Fruit fly (Drosophila melanogaster) whole organism, embryonic: Measurements from ENCODE around the gene bol.
A peak's percentile ranks its signal among the peaks of the same experiment; 100 is the strongest.

Experiments used
- Abd-B ChIP-seq: fragments of 200-800 bp; sonication (Bioruptor generic); optimal IDR thresholded peaks from 2 replicates; lab custom pipeline; 2018; ENCODE audit warnings: missing biosample characterization, mild to moderate bottlenecking, missing genetic modification characterization, moderate library complexity
- CG10274 ChIP-seq: fragments of 200-800 bp; sonication (Bioruptor generic); optimal IDR thresholded peaks from 3 replicates; lab custom pipeline; 2017; ENCODE audit warnings: missing biosample characterization, mild to moderate bottlenecking, missing genetic modification characterization
- CG11456 ChIP-seq: fragments of 200-800 bp; sonication (Bioruptor generic); IDR thresholded peaks from 3 replicates; pipeline ENCODE4 v1.3.6; 2022; ENCODE audit warnings: missing biosample characterization, missing genetic modification characterization
- CG11695 ChIP-seq: fragments of 200-800 bp; sonication (Bioruptor generic); IDR thresholded peaks from 3 replicates; pipeline ENCODE4 v1.3.6; 2022; ENCODE audit warnings: missing biosample characterization, missing genetic modification characterization
- CG1233 ChIP-seq: fragments of 200-800 bp; sonication (Bioruptor generic); optimal IDR thresholded peaks from 4 replicates; lab custom pipeline; 2018; ENCODE audit warnings: missing biosample characterization, mild to moderate bottlenecking, missing genetic modification characterization
- CG13296 ChIP-seq: fragments of 200-800 bp; sonication (Bioruptor generic); optimal IDR thresholded peaks from 3 replicates; lab custom pipeline; 2018; ENCODE audit warnings: missing biosample characterization, mild to moderate bottlenecking, missing genetic modification characterization
- CG14050 ChIP-seq: fragments of 200-800 bp; sonication (Bioruptor generic); IDR thresholded peaks from 3 replicates; pipeline ENCODE4 v1.3.6; 2022; ENCODE audit warnings: missing biosample characterization, missing genetic modification characterization
- CG14710 ChIP-seq: fragments of 200-800 bp; sonication (Bioruptor generic); optimal IDR thresholded peaks from 3 replicates; lab custom pipeline; 2019; ENCODE audit warnings: missing biosample characterization, mild to moderate bottlenecking, missing genetic modification characterization, moderate library complexity
- CG15269 ChIP-seq: fragments of 200-800 bp; sonication (Bioruptor generic); optimal IDR thresholded peaks from 2 replicates; lab custom pipeline; 2018; ENCODE audit warnings: missing biosample characterization, mild to moderate bottlenecking, missing genetic modification characterization, moderate library complexity
- CG16779 ChIP-seq: fragments of 200-800 bp; sonication (Bioruptor generic); IDR thresholded peaks from 2 replicates; pipeline ENCODE4 v1.3.6; 2022; ENCODE audit warnings: missing biosample characterization, missing genetic modification characterization
- CG16815 ChIP-seq: fragments of 200-800 bp; sonication (Bioruptor generic); optimal IDR thresholded peaks from 3 replicates; lab custom pipeline; 2017; ENCODE audit warnings: missing biosample characterization, mild to moderate bottlenecking, missing genetic modification characterization
- CG17802 ChIP-seq: fragments of 200-800 bp; sonication (Bioruptor generic); optimal IDR thresholded peaks from 2 replicates; lab custom pipeline; 2018; ENCODE audit warnings: missing biosample characterization, mild to moderate bottlenecking, missing genetic modification characterization, moderate library complexity
- CG18599 ChIP-seq: fragments of 200-800 bp; sonication (Bioruptor generic); optimal IDR thresholded peaks from 3 replicates; lab custom pipeline; 2017; ENCODE audit warnings: missing biosample characterization, missing genetic modification characterization, mild to moderate bottlenecking, moderate library complexity, missing genetic modification reagents
- CG2199 ChIP-seq: fragments of 200-800 bp; sonication (Bioruptor generic); IDR thresholded peaks from 3 replicates; pipeline ENCODE4 v1.3.6; 2022; ENCODE audit warnings: missing biosample characterization, missing genetic modification characterization
- CG2202 ChIP-seq: fragments of 200-800 bp; sonication (Bioruptor generic); optimal IDR thresholded peaks from 2 replicates; lab custom pipeline; 2018; ENCODE audit warnings: missing biosample characterization, mild to moderate bottlenecking, missing genetic modification characterization
- CG2875 ChIP-seq: fragments of 200-800 bp; sonication (Bioruptor generic); optimal IDR thresholded peaks from 2 replicates; lab custom pipeline; 2017; ENCODE audit warnings: missing biosample characterization, mild to moderate bottlenecking, missing genetic modification characterization, missing genetic modification reagents
- CG6254 ChIP-seq: fragments of 200-800 bp; sonication (Bioruptor generic); optimal IDR thresholded peaks from 3 replicates; lab custom pipeline; 2017; ENCODE audit warnings: mild to moderate bottlenecking, missing biosample characterization, missing genetic modification reagents, missing genetic modification characterization
- CG6765 ChIP-seq: fragments of 200-800 bp; sonication (Bioruptor generic); optimal IDR thresholded peaks from 3 replicates; lab custom pipeline; 2017; ENCODE audit warnings: missing biosample characterization, mild to moderate bottlenecking, missing genetic modification characterization
- CG7271 ChIP-seq: fragments of 200-800 bp; sonication (Bioruptor generic); optimal IDR thresholded peaks from 2 replicates; lab custom pipeline; 2018; ENCODE audit warnings: missing biosample characterization, mild to moderate bottlenecking, missing genetic modification characterization, moderate library complexity
- CG8359 ChIP-seq: fragments of 200-800 bp; sonication (Bioruptor generic); optimal IDR thresholded peaks from 2 replicates; lab custom pipeline; 2017; ENCODE audit warnings: missing biosample characterization, mild to moderate bottlenecking, missing genetic modification characterization, borderline replicate concordance
- CG8924 ChIP-seq: fragments of 200-800 bp; optimal IDR thresholded peaks from 3 replicates; lab custom pipeline; 2019; ENCODE audit warnings: missing biosample characterization, mild to moderate bottlenecking, missing genetic modification characterization, moderate library complexity
- CG9932 ChIP-seq: fragments of 200-800 bp; sonication (Bioruptor generic); IDR thresholded peaks from 2 replicates; pipeline ENCODE4 v1.3.6; 2022; ENCODE audit warnings: missing biosample characterization, missing genetic modification characterization
- Chrac-16 ChIP-seq: fragments of 200-800 bp; sonication (Bioruptor generic); optimal IDR thresholded peaks from 3 replicates; lab custom pipeline; 2016; ENCODE audit warnings: missing biosample characterization, missing genetic modification characterization
- CoRest ChIP-seq: fragments of 200-800 bp; sonication (Bioruptor generic); optimal IDR thresholded peaks from 3 replicates; lab custom pipeline; 2018; ENCODE audit warnings: missing biosample characterization, mild to moderate bottlenecking, missing genetic modification characterization, moderate library complexity
- Dek ChIP-seq: fragments of 200-800 bp; sonication (Bioruptor generic); optimal IDR thresholded peaks from 3 replicates; lab custom pipeline; 2019; ENCODE audit warnings: missing biosample characterization, mild to moderate bottlenecking, missing genetic modification characterization, moderate library complexity
- E2f1 ChIP-seq: fragments of 200-800 bp; sonication (Bioruptor generic); IDR thresholded peaks from 2 replicates; pipeline ENCODE4 v1.3.6; 2022; ENCODE audit warnings: missing biosample characterization, missing genetic modification characterization
- E2f2 ChIP-seq: fragments of 200-800 bp; sonication (Bioruptor generic); IDR thresholded peaks from 2 replicates; pipeline ENCODE4 v1.3.6; 2022; ENCODE audit warnings: missing biosample characterization, missing genetic modification characterization
- Hmr ChIP-seq: fragments of 200-800 bp; sonication (Bioruptor generic); optimal IDR thresholded peaks from 3 replicates; lab custom pipeline; 2017; ENCODE audit warnings: mild to moderate bottlenecking, missing biosample characterization, missing genetic modification reagents, missing genetic modification characterization
- Hr51 ChIP-seq, 2 experiments: fragments of 200-800 bp; sonication (Bioruptor generic); optimal IDR thresholded peaks; 2 replicates in 1 of 2; 3 replicates in 1 of 2; lab custom pipeline; 2016 to 2018; ENCODE audit warnings: missing biosample characterization in 2 of 2, missing genetic modification characterization in 2 of 2, mild to moderate bottlenecking in 1 of 2, moderate library complexity in 1 of 2
- Hr78 ChIP-seq, 2 experiments: fragments of 200-800 bp in 1 of 2; fragments of >200 bp in 1 of 2; sonication (Bioruptor generic) in 1 of 2; optimal IDR thresholded peaks; 2 replicates each; lab custom pipeline; 2017 to 2019; ENCODE audit warnings: missing biosample characterization in 2 of 2, missing genetic modification characterization in 2 of 2, mild to moderate bottlenecking in 1 of 2, moderate library complexity in 1 of 2
- Meics ChIP-seq: fragments of 200-800 bp; sonication (Bioruptor generic); optimal IDR thresholded peaks from 2 replicates; lab custom pipeline; 2017; ENCODE audit warnings: missing biosample characterization, mild to moderate bottlenecking, missing genetic modification characterization
- abd-A ChIP-seq: fragments of 200-800 bp; sonication (Bioruptor generic); optimal IDR thresholded peaks from 3 replicates; lab custom pipeline; 2019; ENCODE audit warnings: missing biosample characterization, mild to moderate bottlenecking, missing genetic modification characterization, moderate library complexity
- aop ChIP-seq: fragments of 200-800 bp; sonication (Bioruptor generic); IDR thresholded peaks from 2 replicates; pipeline ENCODE4 v1.3.6; 2022; ENCODE audit warnings: missing biosample characterization, missing genetic modification characterization
- dpn ChIP-seq, 2 experiments: fragments of 200-800 bp; sonication (Bioruptor generic); optimal IDR thresholded peaks; 3 replicates each; lab custom pipeline; 2016; ENCODE audit warnings: missing biosample characterization in 2 of 2, missing genetic modification characterization in 2 of 2
- esg ChIP-seq: fragments of 200-800 bp; sonication (Bioruptor generic); conservative IDR thresholded peaks from 2 replicates; pipeline ENCODE4 v1.3.6; 2022; ENCODE audit warnings: missing biosample characterization, missing genetic modification characterization
- gcm ChIP-seq: fragments of 200-800 bp; sonication (Bioruptor generic); optimal IDR thresholded peaks from 2 replicates; lab custom pipeline; 2019; ENCODE audit warnings: missing biosample characterization, mild to moderate bottlenecking, missing genetic modification characterization, moderate library complexity
- insv ChIP-seq, 2 experiments: fragments of 200-800 bp; sonication (Bioruptor generic); optimal IDR thresholded peaks; 3 replicates each; lab custom pipeline; 2016 to 2018; ENCODE audit warnings: missing biosample characterization in 2 of 2, missing genetic modification characterization in 2 of 2
- lab ChIP-seq: fragments of 200-800 bp; sonication (Bioruptor generic); optimal IDR thresholded peaks from 3 replicates; lab custom pipeline; 2017; ENCODE audit warnings: missing biosample characterization, missing genetic modification characterization, mild to moderate bottlenecking, moderate library complexity, missing genetic modification reagents
- lmd ChIP-seq: fragments of 200-800 bp; sonication (Bioruptor generic); IDR thresholded peaks from 2 replicates; pipeline ENCODE4 v1.3.6; 2022; ENCODE audit warnings: missing biosample characterization, missing genetic modification characterization
- pan ChIP-seq, 4 experiments: fragments of >200 bp in 3 of 4; fragments of 200-800 bp in 1 of 4; sonication (Bioruptor generic) in 1 of 4; optimal IDR thresholded peaks in 3 of 4; IDR thresholded peaks in 1 of 4; 2 replicates each; pipeline versions ENCODE4 v1.3.6 to Lab custom; 2017 to 2022; ENCODE audit warnings: missing biosample characterization in 2 of 4, missing genetic modification characterization in 2 of 4, mixed read lengths in 1 of 4
- phol ChIP-seq: fragments of 200-800 bp; sonication (Bioruptor generic); optimal IDR thresholded peaks from 3 replicates; lab custom pipeline; 2018; ENCODE audit warnings: missing biosample characterization, mild to moderate bottlenecking, missing genetic modification characterization, moderate library complexity
- pzg ChIP-seq: fragments of 200-800 bp; sonication (Bioruptor generic); optimal IDR thresholded peaks from 3 replicates; lab custom pipeline; 2018; ENCODE audit warnings: missing biosample characterization, mild to moderate bottlenecking, missing genetic modification characterization, moderate library complexity
- slbo ChIP-seq: fragments of 200-800 bp; sonication (Bioruptor generic); IDR thresholded peaks from 2 replicates; pipeline ENCODE4 v1.3.6; 2022; ENCODE audit warnings: missing biosample characterization, missing genetic modification characterization
- tll ChIP-seq, 2 experiments: fragments of 200-800 bp in 1 of 2; fragments of >200 bp in 1 of 2; sonication (Bioruptor generic) in 1 of 2; optimal IDR thresholded peaks; 2 replicates each; lab custom pipeline; 2017 to 2019; ENCODE audit warnings: missing biosample characterization in 2 of 2, missing genetic modification characterization in 2 of 2, mild to moderate bottlenecking in 1 of 2, moderate library complexity in 1 of 2

bol gene

DNA sequence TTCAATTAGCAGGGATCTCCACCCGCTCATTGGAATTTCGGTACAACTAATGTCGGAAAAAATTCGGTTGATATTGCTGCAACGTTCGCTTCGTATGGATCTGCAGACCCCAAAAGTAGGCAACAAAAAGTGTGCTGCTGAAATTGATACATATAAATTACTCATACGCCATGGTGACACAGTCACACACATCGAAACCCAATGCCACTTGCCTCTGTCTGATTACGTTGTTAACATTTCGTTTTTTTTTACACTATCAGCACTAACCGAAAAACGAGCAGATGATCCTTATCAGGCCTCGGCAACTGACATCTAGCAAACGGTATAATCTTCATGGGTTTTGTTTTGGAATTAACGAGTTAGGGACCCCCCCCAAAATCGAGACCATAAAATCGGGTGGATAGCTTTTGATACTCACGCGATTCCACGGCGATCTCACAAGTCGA lies 39.2 kb downstream of the bol start (continued):
- TF ChIP-seq CG6254 (GFP tag; lab: Kevin White, UChicago) (no peak), abd-A (tag; lab: Kevin White, UChicago) (no peak), CG2202 (tag; lab: Kevin White, UChicago) (no peak), CG14710 (tag; lab: Kevin White, UChicago) (no peak)
- TF ChIP-seq, all 482 proteins: peak for 32

DNA sequence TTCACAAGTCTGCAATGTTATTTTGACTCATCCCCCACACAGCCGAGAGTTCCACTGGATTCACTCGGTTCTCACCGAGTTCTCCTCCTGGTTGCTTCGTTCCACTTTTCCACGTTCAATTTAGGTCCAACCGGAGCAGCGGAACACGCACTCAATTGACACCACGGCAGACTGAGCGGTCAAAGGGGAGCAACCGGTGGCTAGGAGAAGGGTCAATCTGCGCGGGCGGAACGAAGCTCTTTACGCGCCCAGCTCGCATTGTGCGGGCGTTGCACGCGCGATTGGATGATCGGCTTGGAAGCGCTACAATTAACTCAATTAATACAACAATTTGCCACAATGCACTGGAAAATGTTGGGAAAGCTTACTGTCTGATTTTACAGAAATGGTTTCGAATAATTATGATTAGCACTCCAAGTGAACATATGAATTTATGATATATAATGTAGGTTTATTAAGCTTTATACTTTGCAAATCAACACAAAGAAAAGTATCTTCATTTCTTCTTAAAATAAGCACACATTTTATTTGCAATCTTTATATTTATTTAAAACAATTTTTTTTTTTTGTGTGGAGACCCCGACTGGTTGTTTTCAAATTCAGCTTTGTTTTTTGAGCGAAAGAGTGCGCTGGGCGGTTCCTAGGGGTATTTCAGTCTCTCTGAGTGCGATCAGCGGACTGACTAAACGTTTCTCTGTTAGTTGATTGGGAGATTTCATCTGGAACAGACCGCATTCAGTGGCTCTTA lies 41.7 kb downstream of the bol start, which contains the start of gene CG32032:
TSS of gene CG32032 (plus strand) at position 698 of the 748 bp plus-strand sequence.
- peak; percentile 9 for TF ChIP-seq lab (GFP tag; lab: Kevin White, UChicago)
- TF ChIP-seq CG2199 (GFP tag; lab: Robert Waterston, UW): no peak
- TF ChIP-seq Abd-B: peak; percentile 9
- no peak for TF ChIP-seq CG1233 (GFP tag; lab: Kevin White, UChicago)
- peak in 1 of 2 experiments; percentile 51 for TF ChIP-seq Hr51 (GFP tag; optimal IDR thresholded peaks at IDR 0.05; lab: Kevin White, UChicago)
- TF ChIP-seq CG14050 (GFP tag; lab: Robert Waterston, UW): no peak
- TF ChIP-seq CG17802 (tag; lab: Kevin White, UChicago): no peak
- TF ChIP-seq Meics (GFP tag; lab: Kevin White, UChicago): peak; percentile 37
- no peak for TF ChIP-seq CG15269 (tag; lab: Kevin White, UChicago)
- no peak for TF ChIP-seq esg (GFP tag; lab: Robert Waterston, UW)
- 0 out of 2 replicates have a peak, but pooled peaks have one; percentile 44 for TF ChIP-seq CG16779 (GFP tag; lab: Robert Waterston, UW)
- no peak for TF ChIP-seq aop
- TF ChIP-seq CG2875: no peak
- peak; percentile 27; the same call in 1 of the 2 replicates for TF ChIP-seq lmd (GFP tag; lab: Robert Waterston, UW)
- TF ChIP-seq CG11456: 0 out of 3 replicates have a peak, but pooled peaks have one; percentile 62
- no peak for TF ChIP-seq pzg (GFP tag; lab: Kevin White, UChicago)
- 0 out of 3 replicates have a peak, but pooled peaks have one; percentile 6 for TF ChIP-seq CG11695 (GFP tag; lab: Robert Waterston, UW)
- peak; percentile 24 for TF ChIP-seq phol
- TF ChIP-seq CG10274 (GFP tag; lab: Kevin White, UChicago): no peak
- TF ChIP-seq gcm (GFP tag; lab: Kevin White, UChicago): peak; percentile 53
- TF ChIP-seq CG18599 (GFP tag; lab: Kevin White, UChicago): peak; percentile 59
- TF ChIP-seq CoRest (tag; lab: Kevin White, UChicago): peak; percentile 30
- peak; percentile 8 for TF ChIP-seq Dek
- peak; percentile 51 for TF ChIP-seq Hmr (GFP tag; lab: Kevin White, UChicago)
- TF ChIP-seq CG8924: peak; percentile 10
- no peak for TF ChIP-seq Chrac-16
- no peak for TF ChIP-seq insv (GFP tag; optimal IDR thresholded peaks at IDR 0.05; lab: Kevin White, UChicago)
- no peak for TF ChIP-seq dpn (GFP tag; optimal IDR thresholded peaks at IDR 0.05; lab: Kevin White, UChicago)
- peak in 1 of 2 experiments; percentile 64 for TF ChIP-seq Hr78 (GFP tag; optimal IDR thresholded peaks at IDR 0.05; lab: Kevin White, UChicago)
- peak; percentile 40 for TF ChIP-seq CG13296 (GFP tag; lab: Kevin White, UChicago)
- TF ChIP-seq CG7271: no peak
- TF ChIP-seq CG6765: peak; percentile 7
- TF ChIP-seq CG16815 (GFP tag; lab: Kevin White, UChicago): no peak
- TF ChIP-seq tll (GFP tag; optimal IDR thresholded peaks at IDR 0.05; lab: Kevin White, UChicago): no peak
- peak; percentile 24; the same call in 1 of the 2 replicates for TF ChIP-seq CG9932 (GFP tag; lab: Robert Waterston, UW)
- TF ChIP-seq pan (optimal IDR thresholded peaks at IDR 0.05; lab: Kevin White, UChicago): no peak
- TF ChIP-seq pan (GFP tag; optimal IDR thresholded peaks at IDR 0.05 in 1 of 2, IDR thresholded peaks at IDR 0.05 in 1 of 2): peak in 1 of 2 experiments; percentile 9
- 0 out of 2 replicates have a peak, but pooled peaks have one; percentile 12 for TF ChIP-seq E2f2
- no peak for TF ChIP-seq CG8359 (GFP tag; lab: Kevin White, UChicago)
- 0 out of 2 replicates have a peak, but pooled peaks have one; percentile 35 for TF ChIP-seq E2f1 (GFP tag; lab: Robert Waterston, UW)
- TF ChIP-seq slbo (GFP tag; lab: Robert Waterston, UW): peak; percentile 33; the same call in 1 of the 2 replicates
